Worm (Caenorhabditis elegans): Measurements from ENCODE around the gene F43C1.5.

ce11 chrIII:4230092-4230491 is 1.2 kb downstream of the F43C1.5 start:
- no peak for TF ChIP-seq nhr-77 (tag; optimal IDR thresholded peaks at IDR 0.05)
- TF ChIP-seq unc-62 (GFP tag; optimal IDR thresholded peaks at IDR 0.05) = no peak
- TF ChIP-seq mdl-1 (tag; optimal IDR thresholded peaks at IDR 0.05) = no peak
- TF ChIP-seq ztf-4 (tag; optimal IDR thresholded peaks at IDR 0.05) = no peak
- no peak for TF ChIP-seq fkh-10 (GFP tag; optimal IDR thresholded peaks at IDR 0.05)
- no peak for TF ChIP-seq nhr-76 (tag; optimal IDR thresholded peaks at IDR 0.05)
- TF ChIP-seq nhr-23 (tag; optimal IDR thresholded peaks at IDR 0.05) = no peak
- no peak for TF ChIP-seq ztf-11 (tag; optimal IDR thresholded peaks at IDR 0.05)
- TF ChIP-seq R02D3.7 (tag; optimal IDR thresholded peaks at IDR 0.05) = no peak
- TF ChIP-seq jun-1 (tag; optimal IDR thresholded peaks at IDR 0.05) = no peak
- TF ChIP-seq pqm-1 (tag; optimal IDR thresholded peaks at IDR 0.05) = no peak
- TF ChIP-seq lin-39 (tag; optimal IDR thresholded peaks at IDR 0.05) = no peak

Measured in whole organism, L3 larva.